Fruit fly (Drosophila melanogaster) ovary, adult (tissue): ENCODE results near the gene Yip1d1.

Experiments
- CG17801 ChIP-seq: fragments of 200-800 bp; optimal IDR thresholded peaks from 2 replicates; lab custom pipeline; 2019; ENCODE audit warnings: missing biosample characterization, mild to moderate bottlenecking, missing genetic modification characterization, moderate library complexity; ENCODE audit not compliant: partially characterized antibody

Gene Yip1d1

DNA sequence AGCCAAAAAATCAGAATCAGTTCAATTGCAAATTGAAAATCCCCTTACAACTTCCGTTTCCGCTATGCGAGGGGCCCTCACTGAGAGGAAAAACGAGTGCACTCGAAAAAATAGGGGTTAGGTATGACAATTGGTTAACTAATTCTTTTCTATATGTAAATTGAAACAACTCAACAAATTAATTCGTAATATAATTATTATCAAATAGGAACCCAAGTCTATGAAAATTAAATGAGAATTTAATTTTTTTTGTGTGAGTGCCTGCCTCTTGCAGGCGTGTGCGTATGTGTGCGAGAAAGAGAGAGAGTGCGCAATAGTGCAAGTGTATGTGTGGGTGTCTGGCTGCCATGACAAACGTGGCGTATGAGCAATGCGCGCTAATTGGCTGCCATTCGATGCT lies 18.3 kb downstream of the Yip1d1 start:
- TF ChIP-seq CG17801 (GFP tag; lab: Kevin White, UChicago): no peak

DNA sequence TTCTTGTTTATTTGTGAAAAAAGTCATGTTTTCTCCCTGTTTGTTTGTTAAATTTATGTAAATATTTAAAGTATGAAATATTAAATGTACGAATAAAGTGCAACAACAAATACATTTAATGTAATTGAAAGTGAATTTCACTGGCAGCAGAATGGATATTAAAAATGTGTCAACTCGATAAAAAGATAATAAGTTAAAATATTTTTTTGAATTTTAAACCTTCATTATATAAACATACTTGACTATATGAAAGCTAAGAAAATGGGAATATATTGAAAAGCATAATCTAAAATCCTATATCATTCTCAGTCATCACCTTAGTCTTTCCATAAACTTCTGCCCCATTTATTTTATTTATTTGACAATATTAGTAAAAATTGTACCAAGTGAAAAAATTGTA lies 21.9 kb downstream of the Yip1d1 start, which contains the start of gene Vha68-3:
Gene Vha68-3 (plus strand): TSS at position 301 of the 400 bp plus-strand sequence.
- TF ChIP-seq CG17801 (GFP tag; lab: Kevin White, UChicago): no peak

DNA sequence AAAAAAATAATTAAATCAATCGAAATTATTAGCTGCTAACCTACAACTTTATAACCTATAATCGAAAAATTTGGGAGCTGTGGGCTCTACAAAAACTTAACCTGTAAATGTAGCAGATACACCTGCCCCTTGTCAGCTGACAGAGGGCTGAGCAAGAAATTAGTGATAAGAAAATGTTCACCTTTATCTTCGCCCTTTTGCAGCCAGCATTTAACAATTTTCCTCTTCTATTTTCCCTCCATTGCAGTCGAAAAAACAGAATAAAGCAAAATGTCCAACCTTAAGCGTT lies 25.1 kb downstream of the Yip1d1 start:
- TF ChIP-seq CG17801 (GFP tag; lab: Kevin White, UChicago): no peak

DNA sequence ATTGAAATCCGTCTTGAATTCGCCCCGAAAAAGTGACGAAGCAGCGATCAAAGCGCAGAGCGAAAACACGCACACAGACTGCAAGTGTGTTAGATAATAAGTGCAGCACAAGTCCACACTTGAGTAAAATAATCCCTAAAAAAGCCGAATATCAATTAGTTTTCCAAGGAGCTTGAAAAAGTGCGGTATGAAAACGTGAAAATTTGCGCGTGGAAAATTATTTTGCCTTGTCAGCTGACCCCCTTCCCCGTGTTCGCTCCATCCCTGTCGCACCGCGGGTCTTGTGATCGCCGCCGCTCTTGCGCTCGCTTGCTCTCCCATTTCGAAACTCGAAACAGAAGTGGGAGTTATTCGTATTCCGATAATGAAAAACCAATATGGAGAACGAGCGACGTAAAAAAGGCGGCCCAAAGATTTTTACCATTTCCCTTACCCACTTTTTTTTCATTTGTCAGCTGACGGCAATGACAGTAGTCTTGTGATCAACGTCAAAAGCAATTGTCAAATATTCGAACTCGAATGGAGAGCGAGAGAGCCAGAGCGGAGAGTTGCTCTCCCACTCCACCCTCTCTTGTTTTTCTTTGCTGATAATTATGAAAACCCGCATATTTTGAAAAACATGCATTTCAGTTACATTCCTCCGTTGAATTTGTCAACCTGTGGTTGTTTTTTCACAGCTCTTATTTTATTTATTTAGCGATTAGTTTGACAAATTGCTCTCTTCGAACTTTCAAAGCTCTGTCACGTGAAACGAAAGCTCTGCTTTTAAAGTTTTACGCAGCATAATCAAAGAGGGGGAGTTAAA lies 25.7 kb downstream of the Yip1d1 start:
- TF ChIP-seq CG17801 (GFP tag; lab: Kevin White, UChicago): no peak

DNA sequence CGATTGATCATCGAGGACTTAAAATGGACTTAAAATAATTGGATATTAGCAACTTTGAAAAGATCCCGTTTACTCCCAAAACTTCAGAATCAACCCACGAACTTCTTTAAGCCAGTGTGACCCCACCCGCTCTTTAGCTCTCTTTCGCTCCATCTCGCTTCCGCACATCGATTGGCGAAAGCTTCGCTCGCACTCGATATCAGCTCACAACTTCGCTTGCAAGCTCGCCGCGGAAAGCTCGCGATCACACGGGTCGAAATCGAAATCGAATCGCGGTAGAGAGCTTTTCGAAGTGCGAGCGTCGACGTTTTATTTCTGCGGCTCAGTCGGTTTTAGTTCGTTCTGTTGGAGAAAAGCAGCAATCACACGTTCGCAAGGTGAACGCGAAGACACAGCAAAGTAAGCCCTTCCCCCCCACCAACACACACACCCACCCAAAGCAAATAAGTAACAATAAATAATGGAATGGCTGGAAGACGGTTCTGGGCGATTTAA lies 26.3 kb downstream of the Yip1d1 start, which contains the start of gene Vha68-2:
Gene Vha68-2 (plus strand): TSS at position 278 of the 495 bp plus-strand sequence.
- peak; percentile 66 for TF ChIP-seq CG17801 (GFP tag; lab: Kevin White, UChicago)

DNA sequence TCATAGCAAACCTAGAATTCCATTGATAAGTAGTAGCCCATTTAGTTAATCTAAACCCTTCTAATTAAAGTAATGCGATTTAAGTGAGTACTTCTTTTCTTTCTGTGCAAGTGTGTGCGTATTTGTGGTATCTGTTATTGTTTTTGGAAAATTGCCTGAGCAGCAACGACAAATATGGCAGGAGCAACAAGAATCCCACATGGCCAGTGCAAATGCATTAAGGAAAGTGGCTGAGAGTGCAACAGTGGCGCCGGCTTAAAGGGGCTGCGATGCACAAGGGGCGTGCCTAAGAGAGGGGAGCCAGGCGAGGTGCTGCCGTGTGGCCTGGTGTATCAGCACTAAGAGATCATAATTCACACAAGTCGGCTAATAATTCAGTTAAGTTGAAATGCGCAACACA lies 30.9 kb downstream of the Yip1d1 start:
- TF ChIP-seq CG17801 (GFP tag; lab: Kevin White, UChicago): no peak

DNA sequence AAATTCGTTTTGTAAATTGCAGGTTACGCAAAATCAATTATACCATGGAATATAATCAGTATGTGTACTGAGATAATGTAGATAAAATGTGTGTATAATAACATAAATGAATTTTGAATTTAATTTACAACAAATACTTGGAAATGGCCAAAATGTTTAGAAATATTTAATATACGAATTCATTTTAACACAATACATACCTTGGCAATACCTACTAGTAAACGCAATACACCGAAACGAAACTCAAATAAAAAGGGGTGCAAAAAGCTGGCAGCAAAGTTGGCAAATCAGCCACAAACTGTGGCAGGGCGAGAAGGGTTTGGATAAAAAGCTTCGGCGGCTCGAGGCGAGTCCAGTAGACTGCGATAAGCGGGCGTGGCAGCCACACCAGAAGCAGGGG lies 34.1 kb downstream of the Yip1d1 start, which contains the start of gene CG16800:
Gene CG16800 (plus strand): TSS at position 301 of the 400 bp plus-strand sequence.
- TF ChIP-seq CG17801 (GFP tag; lab: Kevin White, UChicago): no peak

DNA sequence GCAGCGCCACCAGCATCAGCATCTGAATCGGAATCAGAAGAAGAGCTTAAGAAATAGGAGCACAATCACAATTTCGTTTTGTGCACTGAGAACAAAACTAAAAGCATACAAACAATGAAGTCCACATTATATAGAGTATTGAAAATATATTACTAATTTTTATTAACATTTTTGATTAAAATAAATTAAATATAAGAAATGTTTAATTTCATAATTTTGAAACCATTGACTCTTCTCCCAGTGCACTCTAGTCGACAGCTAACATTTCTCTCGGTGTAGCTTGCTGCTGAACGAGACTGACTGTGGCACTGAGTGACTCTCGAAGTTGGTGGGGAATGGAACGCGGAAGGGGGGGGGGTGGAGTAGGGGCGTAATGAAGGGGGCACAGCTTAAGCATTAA lies 49.8 kb downstream of the Yip1d1 start:
- no peak for TF ChIP-seq CG17801 (GFP tag; lab: Kevin White, UChicago)
